Worm (Caenorhabditis elegans): ENCODE results near the gene srt-59.

The srt-59 gene

ce11 chrIV:613155-613554 lies 11.7 kb upstream of the srt-59 start:
- TF ChIP-seq pha-4 (tag; optimal IDR thresholded peaks at IDR 0.05), result no peak
- TF ChIP-seq nfya-1 (tag; optimal IDR thresholded peaks at IDR 0.05), result peak; percentile 97

- TF ChIP-seq K09A11.1 (tag; optimal IDR thresholded peaks at IDR 0.05; ENCODE audit: insufficient read depth) (no peak), ceh-18 (tag; optimal IDR thresholded peaks at IDR 0.05) (peak; percentile 74), rnt-1 (tag; optimal IDR thresholded peaks at IDR 0.05) (peak; percentile 22), nfya-1 (tag; optimal IDR thresholded peaks at IDR 0.05) (peak; percentile 41), ahr-1 (tag; optimal IDR thresholded peaks at IDR 0.05) (no peak)
Measured at ce11 chrIV:607628-608027, 6.1 kb upstream of the srt-59 start.

ce11 chrIV:606055-606454 lies 4.6 kb upstream of the srt-59 start, which contains the start of gene inx-18:
inx-18 (plus strand) TSS chrIV:606355.
- TF ChIP-seq ceh-14 (tag; optimal IDR thresholded peaks at IDR 0.05) (no peak), ceh-2 (tag; optimal IDR thresholded peaks at IDR 0.05) (no peak), ceh-19 (GFP tag; optimal IDR thresholded peaks at IDR 0.05) (no peak), Y22D7AL.16 (tag; optimal IDR thresholded peaks at IDR 0.05) (no peak), unc-42 (tag; optimal IDR thresholded peaks at IDR 0.05) (no peak), ahr-1 (tag; optimal IDR thresholded peaks at IDR 0.05) (no peak), hlh-13 (GFP tag; optimal IDR thresholded peaks at IDR 0.05) (no peak), ztf-16 (tag; optimal IDR thresholded peaks at IDR 0.05) (no peak)

ce11 chrIV:605431-605830 lies 3.9 kb upstream of the srt-59 start:
- TF ChIP-seq sox-2 (GFP tag; IDR thresholded peaks at IDR 0.05) (no peak), tbx-7 (tag; optimal IDR thresholded peaks at IDR 0.05) (no peak)

ce11 chrIV:604817-605216 lies 3.3 kb upstream of the srt-59 start:
- no peak for TF ChIP-seq ceh-30 (tag; optimal IDR thresholded peaks at IDR 0.05)
- TF ChIP-seq npax-4 (tag; optimal IDR thresholded peaks at IDR 0.05), result no peak
- no peak for TF ChIP-seq unc-42 (tag; optimal IDR thresholded peaks at IDR 0.05)
- no peak for TF ChIP-seq F13H6.1 (tag; optimal IDR thresholded peaks at IDR 0.05)
- TF ChIP-seq lin-11 (tag; optimal IDR thresholded peaks at IDR 0.05), result no peak
- no peak for TF ChIP-seq pha-4 (tag; optimal IDR thresholded peaks at IDR 0.05)
- TF ChIP-seq eyg-1 (tag; optimal IDR thresholded peaks at IDR 0.05), result no peak
- TF ChIP-seq sox-2 (GFP tag; IDR thresholded peaks at IDR 0.05), result no peak
- TF ChIP-seq hlh-30 (tag; optimal IDR thresholded peaks at IDR 0.05; ENCODE audit: insufficient read depth), result no peak
- no peak for TF ChIP-seq sox-4 (tag; optimal IDR thresholded peaks at IDR 0.05)
- no peak for TF ChIP-seq pat-9 (tag; optimal IDR thresholded peaks at IDR 0.05)
- TF ChIP-seq ama-1 (optimal IDR thresholded peaks at IDR 0.05), result no peak
- TF ChIP-seq hlh-6 (tag; optimal IDR thresholded peaks at IDR 0.05), result no peak
- no peak for TF ChIP-seq hlh-13 (GFP tag; optimal IDR thresholded peaks at IDR 0.05)
- no peak for TF ChIP-seq unc-3 (GFP tag; conservative IDR thresholded peaks at IDR 0.05)
- TF ChIP-seq unc-3 (tag; optimal IDR thresholded peaks at IDR 0.05), result no peak
- no peak for TF ChIP-seq fax-1 (tag; optimal IDR thresholded peaks at IDR 0.05)
- no peak for TF ChIP-seq ets-4 (tag; optimal IDR thresholded peaks at IDR 0.05)
- no peak for TF ChIP-seq ztf-16 (tag; optimal IDR thresholded peaks at IDR 0.05)
- no peak for TF ChIP-seq C08G9.2 (tag; optimal IDR thresholded peaks at IDR 0.05)
- no peak for TF ChIP-seq fkh-10 (GFP tag; optimal IDR thresholded peaks at IDR 0.05)

ce11 chrIV:604144-604543 lies 2.6 kb upstream of the srt-59 start, which contains the start of gene col-102:
col-102 (plus strand) TSS chrIV:604444.
- TF ChIP-seq mec-3 (tag; optimal IDR thresholded peaks at IDR 0.05; ENCODE audit: borderline replicate concordance), result no peak
- no peak for TF ChIP-seq rnt-1 (tag; optimal IDR thresholded peaks at IDR 0.05)
- TF ChIP-seq pqm-1 (tag; optimal IDR thresholded peaks at IDR 0.05), result no peak
- TF ChIP-seq eyg-1 (tag; optimal IDR thresholded peaks at IDR 0.05), result no peak
- TF ChIP-seq ahr-1 (tag; optimal IDR thresholded peaks at IDR 0.05), result no peak
- TF ChIP-seq ceh-14 (tag; optimal IDR thresholded peaks at IDR 0.05), result no peak
- no peak for TF ChIP-seq C08G9.2 (tag; optimal IDR thresholded peaks at IDR 0.05)
- TF ChIP-seq nfya-1 (tag; optimal IDR thresholded peaks at IDR 0.05), result no peak
- TF ChIP-seq unc-3 (GFP tag; conservative IDR thresholded peaks at IDR 0.05), result no peak
- no peak for TF ChIP-seq unc-3 (tag; optimal IDR thresholded peaks at IDR 0.05)
- no peak for TF ChIP-seq fax-1 (tag; optimal IDR thresholded peaks at IDR 0.05)
- TF ChIP-seq che-1 (tag; optimal IDR thresholded peaks at IDR 0.05), result no peak
- no peak for TF ChIP-seq hlh-30 (tag; optimal IDR thresholded peaks at IDR 0.05; ENCODE audit: insufficient read depth)
- no peak for TF ChIP-seq ceh-9 (tag; optimal IDR thresholded peaks at IDR 0.05)
- no peak for TF ChIP-seq dmd-4 (tag; optimal IDR thresholded peaks at IDR 0.05; ENCODE audit: borderline replicate concordance)
- TF ChIP-seq pax-1 (tag; optimal IDR thresholded peaks at IDR 0.05), result no peak
- TF ChIP-seq hlh-8 (tag; optimal IDR thresholded peaks at IDR 0.05), result no peak
